Worm (Caenorhabditis elegans) whole organism, L3 larva: ENCODE results near the gene vps-33.2.

Experiments used
- R02D3.7 ChIP-seq: fragments of 150-350 bp; optimal IDR thresholded peaks from 2 replicates; lab custom pipeline; 2014; ENCODE audit warnings: missing biosample characterization, missing genetic modification characterization
- ZK546.5 ChIP-seq: sonication (generic microtip); optimal IDR thresholded peaks from 2 replicates; lab custom pipeline; 2017; ENCODE audit warnings: missing biosample characterization, missing genetic modification characterization
- aly-2 ChIP-seq: fragments of 150-350 bp; optimal IDR thresholded peaks from 2 replicates; lab custom pipeline; 2014; ENCODE audit warnings: missing biosample characterization, missing genetic modification characterization
- ama-1 ChIP-seq: fragments of 150-350 bp; optimal IDR thresholded peaks from 2 replicates; lab custom pipeline; 2018
- ceh-16 ChIP-seq: sonication (generic microtip); optimal IDR thresholded peaks from 2 replicates; lab custom pipeline; 2017; ENCODE audit warnings: missing biosample characterization, missing genetic modification characterization
- ceh-28 ChIP-seq: fragments of 150-350 bp; optimal IDR thresholded peaks from 2 replicates; lab custom pipeline; 2014; ENCODE audit warnings: missing biosample characterization, missing genetic modification reagents, missing genetic modification characterization
- ceh-82 ChIP-seq: fragments of 150-350 bp; optimal IDR thresholded peaks from 2 replicates; lab custom pipeline; 2014; ENCODE audit warnings: missing biosample characterization, missing genetic modification characterization
- ceh-9 ChIP-seq: sonication (generic microtip); optimal IDR thresholded peaks from 2 replicates; lab custom pipeline; 2018; ENCODE audit warnings: missing biosample characterization, missing genetic modification characterization
- daf-12 ChIP-seq: fragments of 150-350 bp; optimal IDR thresholded peaks from 2 replicates; lab custom pipeline; 2014; ENCODE audit warnings: missing biosample characterization, missing genetic modification reagents, missing genetic modification characterization
- egl-27 ChIP-seq: sonication (generic microtip); optimal IDR thresholded peaks from 4 replicates; lab custom pipeline; 2017; ENCODE audit warnings: missing biosample characterization, missing genetic modification reagents, missing genetic modification characterization
- egl-5 ChIP-seq: fragments of 150-350 bp; optimal IDR thresholded peaks from 2 replicates; lab custom pipeline; 2017; ENCODE audit warnings: missing biosample characterization, missing genetic modification reagents, missing genetic modification characterization, inconsistent platforms
- elt-1 ChIP-seq: fragments of 150-350 bp; optimal IDR thresholded peaks from 2 replicates; lab custom pipeline; 2014; ENCODE audit warnings: missing biosample characterization, missing genetic modification characterization
- elt-2 ChIP-seq: sonication (generic microtip); optimal IDR thresholded peaks from 2 replicates; lab custom pipeline; 2016; ENCODE audit warnings: missing genetic modification reagents, mild to moderate bottlenecking, missing genetic modification characterization, missing compliant biosample characterization
- elt-3 ChIP-seq, 3 experiments: fragments of 150-350 bp in 1 of 3; sonication (generic microtip) in 2 of 3; optimal IDR thresholded peaks; 2 replicates in 2 of 3; 4 replicates in 1 of 3; lab custom pipeline; 2014 to 2017; ENCODE audit warnings: missing biosample characterization in 3 of 3, missing genetic modification characterization in 3 of 3
- eor-1 ChIP-seq, 2 experiments: fragments of 150-350 bp; optimal IDR thresholded peaks; 2 replicates each; lab custom pipeline; 2014 to 2018; ENCODE audit warnings: missing biosample characterization in 2 of 2, missing genetic modification characterization in 2 of 2
- fkh-2 ChIP-seq: fragments of 150-350 bp; optimal IDR thresholded peaks from 2 replicates; lab custom pipeline; 2014; ENCODE audit warnings: missing biosample characterization, missing genetic modification reagents, missing genetic modification characterization
- fos-1 ChIP-seq: fragments of 150-350 bp; optimal IDR thresholded peaks from 2 replicates; lab custom pipeline; 2014; ENCODE audit warnings: missing biosample characterization, missing genetic modification characterization
- hmg-11 ChIP-seq: sonication (generic microtip); optimal IDR thresholded peaks from 2 replicates; lab custom pipeline; 2016; ENCODE audit warnings: missing genetic modification characterization, missing compliant biosample characterization
- jun-1 ChIP-seq: fragments of 150-350 bp; optimal IDR thresholded peaks from 2 replicates; lab custom pipeline; 2014; ENCODE audit warnings: missing biosample characterization, missing genetic modification reagents, missing genetic modification characterization
- lin-15B ChIP-seq: fragments of 150-350 bp; optimal IDR thresholded peaks from 2 replicates; lab custom pipeline; 2014; ENCODE audit warnings: missing biosample characterization, missing genetic modification characterization
- lin-39 ChIP-seq: fragments of 150-350 bp; optimal IDR thresholded peaks from 2 replicates; lab custom pipeline; 2018; ENCODE audit warnings: missing biosample characterization, missing genetic modification reagents, missing genetic modification characterization
- lsy-12 ChIP-seq: sonication (generic microtip); optimal IDR thresholded peaks from 2 replicates; lab custom pipeline; 2016; ENCODE audit warnings: mild to moderate bottlenecking, missing genetic modification characterization, missing compliant biosample characterization
- mdl-1 ChIP-seq: fragments of 150-350 bp; optimal IDR thresholded peaks from 2 replicates; lab custom pipeline; 2014; ENCODE audit warnings: missing biosample characterization, missing genetic modification characterization
- mml-1 ChIP-seq: fragments of 150-350 bp; sonication (generic microtip); optimal IDR thresholded peaks from 3 replicates; lab custom pipeline; 2014; ENCODE audit warnings: missing biosample characterization, missing genetic modification characterization
- nfya-1 ChIP-seq: sonication (generic microtip); optimal IDR thresholded peaks from 2 replicates; lab custom pipeline; 2017; ENCODE audit warnings: missing genetic modification characterization, mild to moderate bottlenecking, missing compliant biosample characterization, antibody characterized with exemption, moderate library complexity; ENCODE audit not compliant: insufficient read depth
- nhr-11 ChIP-seq: fragments of 150-350 bp; optimal IDR thresholded peaks from 2 replicates; lab custom pipeline; 2014; ENCODE audit warnings: missing biosample characterization, missing genetic modification characterization
- nhr-12 ChIP-seq: fragments of 150-350 bp; optimal IDR thresholded peaks from 2 replicates; lab custom pipeline; 2014; ENCODE audit warnings: missing biosample characterization, missing genetic modification characterization
- nhr-23 ChIP-seq: fragments of 150-350 bp; optimal IDR thresholded peaks from 2 replicates; lab custom pipeline; 2014; ENCODE audit warnings: missing biosample characterization, missing genetic modification reagents, missing genetic modification characterization
- nhr-25 ChIP-seq: sonication (generic microtip); optimal IDR thresholded peaks from 2 replicates; lab custom pipeline; 2017; ENCODE audit warnings: missing biosample characterization, missing genetic modification characterization
- nhr-28 ChIP-seq: fragments of 150-350 bp; optimal IDR thresholded peaks from 2 replicates; lab custom pipeline; 2014; ENCODE audit warnings: missing biosample characterization, missing genetic modification characterization
- nhr-43 ChIP-seq: sonication (generic microtip); optimal IDR thresholded peaks from 2 replicates; lab custom pipeline; 2016; ENCODE audit warnings: mild to moderate bottlenecking, missing genetic modification characterization, missing compliant biosample characterization; ENCODE audit not compliant: poor library complexity, severe bottlenecking
- nhr-67 ChIP-seq: fragments of 150-350 bp; optimal IDR thresholded peaks from 2 replicates; lab custom pipeline; 2014; ENCODE audit warnings: missing biosample characterization, missing genetic modification characterization
- nhr-77 ChIP-seq: fragments of 150-350 bp; optimal IDR thresholded peaks from 2 replicates; lab custom pipeline; 2014; ENCODE audit warnings: missing biosample characterization, missing genetic modification characterization
- pha-4 ChIP-seq: fragments of 150-350 bp; optimal IDR thresholded peaks from 2 replicates; lab custom pipeline; 2014; ENCODE audit warnings: missing biosample characterization, missing genetic modification reagents, missing genetic modification characterization
- pqm-1 ChIP-seq: fragments of 150-350 bp; optimal IDR thresholded peaks from 2 replicates; lab custom pipeline; 2017; ENCODE audit warnings: missing biosample characterization, missing genetic modification characterization, inconsistent platforms
- skn-1 ChIP-seq: fragments of 150-350 bp; optimal IDR thresholded peaks from 2 replicates; lab custom pipeline; 2014; ENCODE audit warnings: missing biosample characterization, missing genetic modification characterization
- snpc-4 ChIP-seq: fragments of 150-350 bp; optimal IDR thresholded peaks from 2 replicates; lab custom pipeline; 2014; ENCODE audit warnings: missing biosample characterization, missing genetic modification characterization
- tbx-2 ChIP-seq: sonication (generic microtip); optimal IDR thresholded peaks from 2 replicates; lab custom pipeline; 2016; ENCODE audit warnings: mild to moderate bottlenecking, missing genetic modification characterization, missing compliant biosample characterization
- unc-39 ChIP-seq: sonication (generic microtip); optimal IDR thresholded peaks from 4 replicates; lab custom pipeline; 2017; ENCODE audit warnings: missing biosample characterization, missing genetic modification characterization
- unc-62 ChIP-seq: fragments of 150-350 bp; sonication (generic microtip); optimal IDR thresholded peaks from 4 replicates; lab custom pipeline; 2014; ENCODE audit warnings: missing biosample characterization, missing genetic modification reagents, missing genetic modification characterization
- zag-1 ChIP-seq: fragments of 150-350 bp; optimal IDR thresholded peaks from 2 replicates; lab custom pipeline; 2014; ENCODE audit warnings: missing biosample characterization, missing genetic modification characterization
- ztf-11 ChIP-seq: fragments of 150-350 bp; optimal IDR thresholded peaks from 2 replicates; lab custom pipeline; 2014; ENCODE audit warnings: missing biosample characterization, missing genetic modification characterization
- ztf-4 ChIP-seq: fragments of 150-350 bp; optimal IDR thresholded peaks from 2 replicates; lab custom pipeline; 2014; ENCODE audit warnings: missing biosample characterization, missing genetic modification characterization

The vps-33.2 gene

DNA sequence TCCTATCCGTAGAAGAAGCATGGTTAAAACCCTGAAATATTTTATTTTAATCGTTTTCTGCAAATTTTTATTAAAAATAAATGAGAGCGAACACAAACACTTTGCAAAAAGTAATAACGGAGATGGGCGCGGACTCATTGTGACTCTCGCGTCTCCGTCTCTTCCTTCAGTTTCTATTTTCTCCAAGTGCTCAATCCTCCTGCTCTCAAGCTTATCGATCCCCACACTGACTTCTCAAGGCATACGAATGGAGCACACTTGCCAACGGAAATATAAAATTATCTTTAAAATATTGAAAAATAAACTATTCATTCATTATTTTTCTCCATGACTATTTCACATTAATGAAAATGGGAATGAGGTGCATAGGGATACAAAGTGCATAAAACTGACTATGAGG lies 3.0 kb upstream of the vps-33.2 start, which contains the start of gene dnj-8:
dnj-8 (minus strand) TSS at position 31 of the 400 bp plus-strand sequence.
- TF ChIP-seq lin-39 (tag; lab: Kevin White, UChicago) (peak; percentile 66), lin-15B (tag; lab: Kevin White, UChicago) (peak; percentile 23), eor-1 (tag; optimal IDR thresholded peaks at IDR 0.05; lab: Kevin White, UChicago) (no peak), nfya-1 (tag; lab: Kevin White, UChicago) (peak; percentile 60), elt-1 (tag; lab: Kevin White, UChicago) (no peak), mml-1 (tag; lab: Kevin White, UChicago) (no peak), pha-4 (peak; percentile 25), tbx-2 (tag; lab: Kevin White, UChicago) (no peak), ama-1 (lab: Kevin White, UChicago) (peak; percentile 6)

DNA sequence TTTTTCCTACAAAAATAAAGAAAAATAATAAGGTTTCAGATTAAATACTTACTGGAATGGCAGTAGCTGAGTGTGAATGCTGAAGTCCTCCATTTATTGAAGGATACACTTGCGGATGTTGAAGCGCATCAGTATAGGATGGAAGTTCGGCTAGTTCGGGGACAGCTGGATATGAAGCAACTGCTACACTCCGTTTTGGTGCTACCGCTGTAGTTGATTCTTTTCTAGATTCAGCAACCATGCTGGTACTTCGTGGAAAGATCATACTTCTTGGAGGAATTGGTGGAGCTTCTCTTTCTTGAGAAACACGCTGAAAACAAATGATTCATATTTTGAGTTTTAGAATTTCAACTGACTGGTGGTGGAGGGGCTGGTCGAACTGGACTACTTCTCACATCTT lies 7.6 kb downstream of the vps-33.2 start:
- TF ChIP-seq snpc-4 = no peak
- no peak for TF ChIP-seq egl-27 (tag; lab: Kevin White, UChicago)
- no peak for TF ChIP-seq fkh-2 (tag; lab: Kevin White, UChicago)
- TF ChIP-seq ceh-9 (tag; lab: Kevin White, UChicago) = no peak
- TF ChIP-seq nhr-77 (tag; lab: Kevin White, UChicago) = no peak
- TF ChIP-seq tbx-2 (tag; lab: Kevin White, UChicago) = no peak
- TF ChIP-seq lin-39 (tag; lab: Kevin White, UChicago) = no peak
- TF ChIP-seq, all 47 proteins: peak for 0

DNA sequence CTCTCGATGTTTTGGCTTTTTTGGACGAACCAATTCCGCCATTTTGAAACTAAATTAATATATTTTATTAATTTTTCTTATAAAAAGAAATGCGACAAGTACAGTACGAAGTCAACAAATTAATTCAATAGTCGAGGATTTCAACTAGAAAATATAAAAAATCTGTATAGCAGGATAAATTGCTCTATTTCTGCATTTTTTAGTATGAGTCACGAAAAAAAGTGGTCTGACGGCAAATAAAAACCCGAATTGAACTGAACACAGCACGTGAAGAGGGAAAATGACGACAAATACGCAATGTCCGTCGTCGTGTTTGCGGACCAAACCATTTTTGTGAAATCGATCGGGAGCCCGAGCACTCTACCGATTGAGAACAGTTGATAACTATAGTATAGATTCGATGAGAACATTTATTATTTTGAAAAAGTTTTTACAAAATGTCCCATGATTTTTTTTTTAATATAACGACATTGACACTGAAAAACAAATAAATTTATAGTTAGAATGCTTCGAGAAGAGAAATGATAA lies 8.4 kb downstream of the vps-33.2 start, which contains the start of gene epg-5:
epg-5 (minus strand) TSS at position 51 of the 528 bp plus-strand sequence.
- TF ChIP-seq unc-39 (no peak), snpc-4 (no peak), lsy-12 (no peak), egl-5 (tag; lab: Kevin White, UChicago) (peak; percentile 41), skn-1 (no peak), pha-4 (peak; percentile 68), nhr-12 (no peak), hmg-11 (tag; lab: Kevin White, UChicago) (peak; percentile 20), nhr-23 (tag; lab: Kevin White, UChicago) (no peak), fos-1 (tag; lab: Kevin White, UChicago) (no peak), aly-2 (tag; lab: Kevin White, UChicago) (no peak), pqm-1 (tag; lab: Kevin White, UChicago) (peak; percentile 47), lin-39 (tag; lab: Kevin White, UChicago) (no peak), jun-1 (tag; lab: Kevin White, UChicago) (no peak), elt-3 (tag; optimal IDR thresholded peaks at IDR 0.05; lab: Kevin White, UChicago) (no peak), zag-1 (no peak), nhr-11 (tag; lab: Kevin White, UChicago) (no peak), daf-12 (tag; lab: Kevin White, UChicago) (no peak), tbx-2 (tag; lab: Kevin White, UChicago) (no peak), ztf-11 (tag; lab: Kevin White, UChicago) (no peak), ceh-82 (tag; lab: Kevin White, UChicago) (no peak), fkh-2 (tag; lab: Kevin White, UChicago) (no peak), eor-1 (tag; optimal IDR thresholded peaks at IDR 0.05; lab: Kevin White, UChicago) (no peak), ceh-28 (tag; lab: Kevin White, UChicago) (no peak), egl-27 (tag; lab: Kevin White, UChicago) (no peak), mdl-1 (tag; lab: Kevin White, UChicago) (no peak), ZK546.5 (tag; lab: Kevin White, UChicago) (no peak), nhr-43 (tag; lab: Kevin White, UChicago) (no peak), elt-2 (tag; lab: Kevin White, UChicago) (peak; percentile 62), nhr-67 (tag; lab: Kevin White, UChicago) (no peak), nhr-25 (tag; lab: Kevin White, UChicago) (no peak), ceh-16 (tag; lab: Kevin White, UChicago) (no peak), R02D3.7 (tag; lab: Kevin White, UChicago) (no peak), nfya-1 (tag; lab: Kevin White, UChicago) (peak; percentile 48), mml-1 (tag; lab: Kevin White, UChicago) (no peak), ztf-4 (tag; lab: Kevin White, UChicago) (no peak), nhr-28 (tag; lab: Kevin White, UChicago) (no peak), unc-62 (no peak)
